Worm (Caenorhabditis elegans): ENCODE measurements around the gene C17H12.11.

- no peak for TF ChIP-seq unc-86 (tag; optimal IDR thresholded peaks at IDR 0.05)
- TF ChIP-seq pat-9 (tag; optimal IDR thresholded peaks at IDR 0.05): no peak
- no peak for TF ChIP-seq nhr-232 (tag; optimal IDR thresholded peaks at IDR 0.05)
- no peak for TF ChIP-seq sdc-2 (tag; optimal IDR thresholded peaks at IDR 0.05)
- TF ChIP-seq ama-1 (optimal IDR thresholded peaks at IDR 0.05): no peak
- no peak for TF ChIP-seq unc-42 (tag; optimal IDR thresholded peaks at IDR 0.05)
- TF ChIP-seq dmd-4 (tag; optimal IDR thresholded peaks at IDR 0.05; ENCODE audit: borderline replicate concordance): no peak
- TF ChIP-seq Y22D7AL.16 (tag; optimal IDR thresholded peaks at IDR 0.05): no peak
- no peak for TF ChIP-seq hlh-6 (tag; optimal IDR thresholded peaks at IDR 0.05)
- no peak for TF ChIP-seq elt-2 (tag; optimal IDR thresholded peaks at IDR 0.05)
- TF ChIP-seq gmeb-2 (tag; optimal IDR thresholded peaks at IDR 0.05): no peak
- TF ChIP-seq pqm-1 (tag; optimal IDR thresholded peaks at IDR 0.05): no peak
- no peak for TF ChIP-seq fkh-10 (GFP tag; optimal IDR thresholded peaks at IDR 0.05)
- no peak for TF ChIP-seq C08G9.2 (tag; optimal IDR thresholded peaks at IDR 0.05)
Observed at ce11 chrIV:6803805-6804344, 1.7 kb downstream of the C17H12.11 start.

Measured in whole organism, late embryonic.